Worm (Caenorhabditis elegans): ENCODE measurements around the gene F54D5.17.

The F54D5.17 gene

DNA sequence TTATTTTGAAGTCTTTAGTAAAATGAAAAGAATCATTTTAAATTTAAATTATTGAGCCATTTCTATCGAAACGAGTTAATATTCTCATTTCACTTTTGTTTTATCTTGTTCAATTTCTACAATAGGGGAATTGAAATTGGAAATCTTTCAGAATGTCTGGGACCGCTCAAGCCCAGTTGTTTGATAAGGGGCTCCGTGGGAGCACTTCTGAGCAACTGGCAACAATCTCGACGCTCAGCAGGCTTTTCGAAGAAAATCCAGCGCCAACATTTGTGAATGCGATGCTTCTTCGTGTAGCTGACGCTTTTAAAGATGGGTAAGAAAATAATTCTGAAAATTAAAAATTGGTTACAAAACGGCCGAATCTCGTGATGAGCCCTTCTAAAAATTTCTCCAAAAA, 26.3 kb downstream of the F54D5.17 start, which contains the start of gene ints-7 (continued):
- no peak for TF ChIP-seq dox-1 (GFP tag; IDR thresholded peaks at IDR 0.05)
- TF ChIP-seq Y67H2A.10 (GFP tag; conservative IDR thresholded peaks at IDR 0.05): no peak
- TF ChIP-seq hsf-1 (GFP tag; IDR thresholded peaks at IDR 0.05): 0 out of 2 replicates have a peak, but pooled peaks have one; percentile 42
- TF ChIP-seq pha-4 (tag; optimal IDR thresholded peaks at IDR 0.05): no peak
- no peak for TF ChIP-seq mel-28 (tag; optimal IDR thresholded peaks at IDR 0.05; ENCODE audit: borderline replicate concordance)
- TF ChIP-seq lin-35 (GFP tag; optimal IDR thresholded peaks at IDR 0.05): no peak
- TF ChIP-seq atf-7 (tag; optimal IDR thresholded peaks at IDR 0.05): no peak
- TF ChIP-seq B0035.1 (tag; optimal IDR thresholded peaks at IDR 0.05): no peak
- peak; percentile 9 for TF ChIP-seq F52B5.7 (tag; optimal IDR thresholded peaks at IDR 0.05)
- no peak for TF ChIP-seq nhr-80 (tag; optimal IDR thresholded peaks at IDR 0.05)
- TF ChIP-seq cebp-2 (GFP tag; IDR thresholded peaks at IDR 0.05): no peak
- TF ChIP-seq ccch-3 (GFP tag; optimal IDR thresholded peaks at IDR 0.05): no peak
- no peak for TF ChIP-seq aptf-3 (GFP tag; IDR thresholded peaks at IDR 0.05)
- 0 out of 2 replicates have a peak, but pooled peaks have one; percentile 31 for TF ChIP-seq C17E4.6 (GFP tag; IDR thresholded peaks at IDR 0.05)
- peak; percentile 64 for TF ChIP-seq hrde-1 (tag; optimal IDR thresholded peaks at IDR 0.05; ENCODE audit: borderline replicate concordance)
- TF ChIP-seq lin-26 (GFP tag; IDR thresholded peaks at IDR 0.05): no peak; the same call in 1 of the 2 replicates
- no peak for TF ChIP-seq ama-1 (optimal IDR thresholded peaks at IDR 0.05)
- TF ChIP-seq ama-1 (GFP tag; optimal IDR thresholded peaks at IDR 0.05): no peak
- no peak for TF ChIP-seq F55B11.4 (tag; optimal IDR thresholded peaks at IDR 0.05; ENCODE audit: borderline replicate concordance, insufficient read depth)
- TF ChIP-seq die-1 (tag; optimal IDR thresholded peaks at IDR 0.05): no peak
- peak; percentile 7 for TF ChIP-seq xnd-1 (tag; optimal IDR thresholded peaks at IDR 0.05)
- no peak for TF ChIP-seq zfh-2 (GFP tag; conservative IDR thresholded peaks at IDR 0.05)
- no peak for TF ChIP-seq mxl-1 (tag; optimal IDR thresholded peaks at IDR 0.05)
- TF ChIP-seq madf-6 (GFP tag; IDR thresholded peaks at IDR 0.05): peak; percentile 40; the same call in 1 of the 2 replicates
- TF ChIP-seq F57C9.4 (tag; optimal IDR thresholded peaks at IDR 0.05): no peak
- no peak for TF ChIP-seq attf-6 (GFP tag; IDR thresholded peaks at IDR 0.05)
- TF ChIP-seq lsl-1 (GFP tag; optimal IDR thresholded peaks at IDR 0.05): no peak
- no peak for TF ChIP-seq nhr-27 (tag; optimal IDR thresholded peaks at IDR 0.05)
- peak; percentile 47; the same call in 1 of the 2 replicates for TF ChIP-seq B0336.3 (GFP tag; IDR thresholded peaks at IDR 0.05)

DNA sequence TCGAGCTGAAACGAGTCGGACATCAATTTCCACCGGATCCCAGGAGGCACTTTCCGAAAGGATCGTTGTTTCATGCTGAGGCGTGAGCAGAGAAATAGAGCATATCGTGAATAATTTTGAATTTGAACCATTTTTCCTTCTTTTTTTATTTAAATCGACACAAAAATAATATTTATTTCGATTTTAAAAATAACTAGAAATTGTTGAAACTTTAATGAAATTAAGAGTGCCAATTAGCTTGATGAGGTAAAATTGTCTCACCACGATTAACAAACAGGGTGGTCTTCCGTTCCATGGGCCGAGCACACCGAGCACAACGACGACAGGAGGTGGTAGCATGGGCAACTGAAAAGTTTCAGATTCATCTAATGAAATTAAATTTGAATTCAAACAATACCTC, 31.9 kb downstream of the F54D5.17 start:
- TF ChIP-seq efl-1 (GFP tag; optimal IDR thresholded peaks at IDR 0.05) (no peak), madf-3 (GFP tag; IDR thresholded peaks at IDR 0.05) (0 out of 2 replicates have a peak, but pooled peaks have one; percentile 34)

DNA sequence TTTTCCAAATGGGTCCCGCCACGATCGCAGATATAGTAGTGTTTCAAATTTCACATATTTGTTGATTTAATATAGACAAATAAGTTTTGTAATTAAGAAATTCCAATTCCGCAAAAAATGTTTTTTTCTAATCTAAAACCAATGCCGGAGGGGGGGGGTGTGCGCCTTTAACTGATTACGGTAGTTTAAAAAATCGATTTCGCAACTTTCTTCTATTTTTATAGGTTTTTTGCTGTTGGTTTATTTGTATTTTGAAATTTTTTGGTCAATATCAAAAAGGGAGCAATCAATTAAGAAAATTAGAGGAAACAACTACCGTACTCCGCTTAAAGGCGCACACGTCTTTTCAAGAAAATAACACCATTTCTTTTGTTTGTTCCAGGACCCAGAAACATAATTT, 35.1 kb downstream of the F54D5.17 start:
- TF ChIP-seq nfya-1 (tag; optimal IDR thresholded peaks at IDR 0.05; ENCODE audit: borderline replicate concordance, insufficient read depth) (no peak), hrde-1 (tag; optimal IDR thresholded peaks at IDR 0.05; ENCODE audit: borderline replicate concordance) (no peak), lsl-1 (GFP tag; optimal IDR thresholded peaks at IDR 0.05) (peak; percentile 53), hmg-20 (GFP tag; IDR thresholded peaks at IDR 0.05) (no peak), snpc-1.1 (tag; optimal IDR thresholded peaks at IDR 0.05; ENCODE audit: insufficient read depth) (no peak), rpc-1 (optimal IDR thresholded peaks at IDR 0.05) (no peak), rpc-1 (tag; optimal IDR thresholded peaks at IDR 0.05) (no peak), cebp-1 (GFP tag; IDR thresholded peaks at IDR 0.05) (no peak), cebp-1 (tag; optimal IDR thresholded peaks at IDR 0.05) (peak; percentile 35), pha-4 (tag; optimal IDR thresholded peaks at IDR 0.05) (no peak), C06A6.2 (GFP tag; conservative IDR thresholded peaks at IDR 0.05) (no peak), ceh-58 (GFP tag; IDR thresholded peaks at IDR 0.05) (no peak), F10E7.11 (tag; optimal IDR thresholded peaks at IDR 0.05) (no peak), zim-3 (tag; optimal IDR thresholded peaks at IDR 0.05) (no peak), aptf-2 (GFP tag; conservative IDR thresholded peaks at IDR 0.05) (no peak), lin-40 (tag; optimal IDR thresholded peaks at IDR 0.05) (no peak)

All from whole organism, young adult.